Fruit fly (Drosophila melanogaster) whole organism, adult: ENCODE data around the gene HP1c.

Source experiments
- CG11617 ChIP-seq: fragments of 200-800 bp; sonication (Bioruptor generic); optimal IDR thresholded peaks from 2 replicates; lab custom pipeline; 2017; ENCODE audit warnings: mild to moderate bottlenecking, missing biosample characterization, missing genetic modification reagents, missing genetic modification characterization
- CG12768 ChIP-seq: fragments of 200-800 bp; sonication (Bioruptor generic); optimal IDR thresholded peaks from 2 replicates; lab custom pipeline; 2017; ENCODE audit warnings: missing biosample characterization, missing genetic modification characterization, mild to moderate bottlenecking, moderate library complexity, missing genetic modification reagents
- CG14711 ChIP-seq: fragments of 200-800 bp; sonication (Bioruptor generic); optimal IDR thresholded peaks from 2 replicates; lab custom pipeline; 2018; ENCODE audit warnings: missing biosample characterization, mild to moderate bottlenecking, missing genetic modification characterization, moderate library complexity
- CG1620 ChIP-seq: fragments of 200-800 bp; sonication (Bioruptor generic); optimal IDR thresholded peaks from 2 replicates; lab custom pipeline; 2016; ENCODE audit warnings: missing biosample characterization, missing genetic modification characterization
- CG33017 ChIP-seq: fragments of 200-800 bp; sonication (Bioruptor generic); optimal IDR thresholded peaks from 2 replicates; lab custom pipeline; 2018; ENCODE audit warnings: missing biosample characterization, mild to moderate bottlenecking, missing genetic modification characterization, moderate library complexity
- CG5204 ChIP-seq: fragments of 200-800 bp; sonication (Bioruptor generic); optimal IDR thresholded peaks from 2 replicates; lab custom pipeline; 2016; ENCODE audit warnings: missing biosample characterization, missing genetic modification characterization
- CG7045 ChIP-seq: fragments of 200-800 bp; sonication (Bioruptor generic); optimal IDR thresholded peaks from 2 replicates; lab custom pipeline; 2017; ENCODE audit warnings: missing biosample characterization, mild to moderate bottlenecking, missing genetic modification characterization
- CG7101 ChIP-seq: fragments of 200-800 bp; sonication (Bioruptor generic); optimal IDR thresholded peaks from 2 replicates; lab custom pipeline; 2018; ENCODE audit warnings: missing biosample characterization, mild to moderate bottlenecking, missing genetic modification characterization, moderate library complexity
- Clk ChIP-seq: fragments of 200-800 bp; sonication (Bioruptor generic); optimal IDR thresholded peaks from 2 replicates; lab custom pipeline; 2017; ENCODE audit warnings: missing biosample characterization, missing genetic modification characterization
- Crg-1 ChIP-seq: fragments of 200-800 bp; sonication (Bioruptor generic); optimal IDR thresholded peaks from 2 replicates; lab custom pipeline; 2016; ENCODE audit warnings: missing biosample characterization, missing genetic modification characterization
- Hr96 ChIP-seq: fragments of 200-800 bp; sonication (Bioruptor generic); optimal IDR thresholded peaks from 2 replicates; lab custom pipeline; 2016; ENCODE audit warnings: missing biosample characterization, missing genetic modification characterization
- Mnt ChIP-seq: fragments of 200-800 bp; sonication (Bioruptor generic); optimal IDR thresholded peaks from 2 replicates; lab custom pipeline; 2016; ENCODE audit warnings: missing biosample characterization, mild to moderate bottlenecking, missing genetic modification characterization
- bab1 ChIP-seq: fragments of 200-800 bp; sonication (Bioruptor generic); optimal IDR thresholded peaks from 3 replicates; lab custom pipeline; 2019; ENCODE audit warnings: missing biosample characterization, mild to moderate bottlenecking, missing genetic modification characterization, moderate library complexity
- cic ChIP-seq: fragments of 200-800 bp; sonication (Bioruptor generic); optimal IDR thresholded peaks from 2 replicates; lab custom pipeline; 2017; ENCODE audit warnings: missing biosample characterization, mild to moderate bottlenecking, missing genetic modification characterization, moderate library complexity
- cnc ChIP-seq, 2 experiments: fragments of >200 bp; optimal IDR thresholded peaks; 2 replicates each; lab custom pipeline; 2017
- kay ChIP-seq: fragments of 200-800 bp; sonication (Bioruptor generic); peaks from one replicate; lab custom pipeline; 2016; ENCODE audit warnings: missing biosample characterization, missing genetic modification characterization, borderline replicate concordance
- ovo ChIP-seq: fragments of 200-800 bp; sonication (Bioruptor generic); optimal IDR thresholded peaks from 2 replicates; lab custom pipeline; 2016; ENCODE audit warnings: missing biosample characterization, missing genetic modification characterization
- pad ChIP-seq: fragments of 200-800 bp; sonication (Bioruptor generic); optimal IDR thresholded peaks from 3 replicates; lab custom pipeline; 2017; ENCODE audit warnings: missing biosample characterization, missing genetic modification characterization, mild to moderate bottlenecking, moderate library complexity, missing genetic modification reagents
- tj ChIP-seq: fragments of 200-800 bp; sonication (Bioruptor generic); optimal IDR thresholded peaks from 3 replicates; lab custom pipeline; 2017; ENCODE audit warnings: missing biosample characterization, mild to moderate bottlenecking, missing genetic modification characterization, moderate library complexity
- toe ChIP-seq: fragments of 200-800 bp; sonication (Bioruptor generic); optimal IDR thresholded peaks from 2 replicates; lab custom pipeline; 2016; ENCODE audit warnings: missing biosample characterization, missing genetic modification characterization

Gene HP1c

dm6 chr3R:22751111-22751510, 5.7 kb downstream of the HP1c start:
- TF ChIP-seq CG5204 (GFP tag; lab: Kevin White, UChicago) (no peak), Crg-1 (GFP tag; lab: Kevin White, UChicago) (no peak), pad (GFP tag; lab: Kevin White, UChicago) (no peak), Hr96 (GFP tag; lab: Kevin White, UChicago) (no peak), Mnt (GFP tag; lab: Kevin White, UChicago) (no peak), cic (GFP tag; lab: Kevin White, UChicago) (no peak), bab1 (GFP tag; lab: Kevin White, UChicago) (no peak), CG33017 (tag; lab: Kevin White, UChicago) (no peak), toe (GFP tag; lab: Kevin White, UChicago) (no peak), CG7101 (tag; lab: Kevin White, UChicago) (no peak), CG11617 (no peak), Clk (no peak), cnc (optimal IDR thresholded peaks at IDR 0.05; lab: Kevin White, UChicago) (no peak), tj (GFP tag; lab: Kevin White, UChicago) (no peak), kay (no peak), ovo (GFP tag; lab: Kevin White, UChicago) (no peak)

- TF ChIP-seq pad (GFP tag; lab: Kevin White, UChicago) (no peak), Clk (no peak), Mnt (GFP tag; lab: Kevin White, UChicago) (no peak), CG33017 (tag; lab: Kevin White, UChicago) (no peak)
Observed at dm6 chr3R:22751698-22752097, 6.3 kb downstream of the HP1c start.

DNA sequence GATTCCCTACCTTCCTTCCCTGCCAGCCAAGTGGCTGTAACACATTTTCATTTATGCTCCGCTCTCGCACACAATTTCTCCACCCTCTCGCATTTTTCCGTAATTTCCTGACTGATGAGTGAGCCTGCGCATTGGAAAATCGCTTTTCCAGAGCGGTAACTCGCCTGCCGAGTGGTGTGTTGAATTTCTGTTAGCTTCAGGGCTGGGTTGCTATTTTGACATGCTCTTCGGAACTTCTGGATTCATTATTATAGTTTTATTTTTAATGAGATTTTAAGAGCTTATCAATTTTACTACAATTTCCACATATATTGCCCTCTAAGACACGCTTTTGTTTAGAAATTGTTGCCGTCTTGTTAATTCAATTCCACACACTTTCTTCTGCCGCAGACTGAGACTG, 7.5 kb downstream of the HP1c start:
- TF ChIP-seq Clk (no peak), Hr96 (GFP tag; lab: Kevin White, UChicago) (no peak), kay (no peak), CG14711 (no peak), CG7045 (GFP tag; lab: Kevin White, UChicago) (no peak), CG33017 (tag; lab: Kevin White, UChicago) (no peak), Crg-1 (GFP tag; lab: Kevin White, UChicago) (no peak), cic (GFP tag; lab: Kevin White, UChicago) (no peak), cnc (optimal IDR thresholded peaks at IDR 0.05; lab: Kevin White, UChicago) (no peak)

- TF ChIP-seq ovo (GFP tag; lab: Kevin White, UChicago): no peak
- TF ChIP-seq cic (GFP tag; lab: Kevin White, UChicago): peak; percentile 67
Observed at dm6 chr3R:22753600-22753894, 8.1 kb downstream of the HP1c start.

- TF ChIP-seq CG14711 (no peak), CG11617 (peak; percentile 42), Clk (no peak), CG7045 (GFP tag; lab: Kevin White, UChicago) (no peak), CG12768 (GFP tag; lab: Kevin White, UChicago) (no peak), CG33017 (tag; lab: Kevin White, UChicago) (peak; percentile 38), CG7101 (tag; lab: Kevin White, UChicago) (peak; percentile 1), kay (peak; percentile 74), bab1 (GFP tag; lab: Kevin White, UChicago) (no peak), toe (GFP tag; lab: Kevin White, UChicago) (no peak), ovo (GFP tag; lab: Kevin White, UChicago) (no peak), CG1620 (GFP tag; lab: Kevin White, UChicago) (no peak), Hr96 (GFP tag; lab: Kevin White, UChicago) (peak; percentile 24), CG5204 (GFP tag; lab: Kevin White, UChicago) (peak; percentile 37), Mnt (GFP tag; lab: Kevin White, UChicago) (peak; percentile 37), pad (GFP tag; lab: Kevin White, UChicago) (no peak), cic (GFP tag; lab: Kevin White, UChicago) (no peak), tj (GFP tag; lab: Kevin White, UChicago) (no peak), cnc (optimal IDR thresholded peaks at IDR 0.05; lab: Kevin White, UChicago) (no peak), Crg-1 (GFP tag; lab: Kevin White, UChicago) (no peak)
Observed at dm6 chr3R:22753895-22754774, 8.7 kb downstream of the HP1c start.

dm6 chr3R:22755187-22755777, 9.9 kb downstream of the HP1c start:
- TF ChIP-seq CG14711: no peak
- no peak for TF ChIP-seq kay
- no peak for TF ChIP-seq CG33017 (tag; lab: Kevin White, UChicago)
- no peak for TF ChIP-seq CG1620 (GFP tag; lab: Kevin White, UChicago)
- TF ChIP-seq tj (GFP tag; lab: Kevin White, UChicago): peak; percentile 42
- no peak for TF ChIP-seq pad (GFP tag; lab: Kevin White, UChicago)
- TF ChIP-seq Crg-1 (GFP tag; lab: Kevin White, UChicago): no peak
- TF ChIP-seq Mnt (GFP tag; lab: Kevin White, UChicago): no peak
